Worm (Caenorhabditis elegans) whole organism, mixed stage, embryonic: ENCODE data around the gene 2L52.1.

Experiments
- M03D4.4 ChIP-seq: sonication (generic microtip); optimal IDR thresholded peaks from 2 replicates; lab custom pipeline; 2017; ENCODE audit warnings: mild to moderate bottlenecking, missing genetic modification characterization, missing compliant biosample characterization
- blmp-1 ChIP-seq: fragments of 150-350 bp; optimal IDR thresholded peaks from 2 replicates; lab custom pipeline; 2014; ENCODE audit warnings: missing biosample characterization, missing genetic modification characterization
- ces-1 ChIP-seq: fragments of 150-350 bp; optimal IDR thresholded peaks from 2 replicates; lab custom pipeline; 2014; ENCODE audit warnings: missing biosample characterization, missing genetic modification reagents, missing genetic modification characterization
- lin-13 ChIP-seq: fragments of 150-350 bp; optimal IDR thresholded peaks from 2 replicates; lab custom pipeline; 2014; ENCODE audit warnings: missing biosample characterization, missing genetic modification characterization
- mep-1 ChIP-seq: fragments of 150-350 bp; optimal IDR thresholded peaks from 2 replicates; lab custom pipeline; 2017; ENCODE audit warnings: missing biosample characterization, missing genetic modification reagents, missing genetic modification characterization, inconsistent platforms
- mls-2 ChIP-seq: sonication (generic microtip); optimal IDR thresholded peaks from 2 replicates; lab custom pipeline; 2016; ENCODE audit warnings: mild to moderate bottlenecking, missing genetic modification characterization, moderate library complexity, missing compliant biosample characterization
- pha-4 ChIP-seq: fragments of 150-350 bp; optimal IDR thresholded peaks from 2 replicates; lab custom pipeline; 2018; ENCODE audit warnings: missing biosample characterization, missing genetic modification reagents, missing genetic modification characterization
- snpc-4 ChIP-seq: fragments of 150-350 bp; optimal IDR thresholded peaks from 2 replicates; lab custom pipeline; 2014; ENCODE audit warnings: missing biosample characterization, missing genetic modification characterization
- tbx-8 ChIP-seq: fragments of 200-800 bp; sonication (Bioruptor generic); optimal IDR thresholded peaks from 2 replicates; lab custom pipeline; 2018; ENCODE audit warnings: mild to moderate bottlenecking, missing genetic modification characterization, moderate library complexity, missing compliant biosample characterization
- unc-39 ChIP-seq: fragments of 150-350 bp; optimal IDR thresholded peaks from 2 replicates; lab custom pipeline; 2014; ENCODE audit warnings: missing biosample characterization, missing genetic modification characterization
- unc-62 ChIP-seq: fragments of 150-350 bp; optimal IDR thresholded peaks from 2 replicates; lab custom pipeline; 2014; ENCODE audit warnings: missing biosample characterization, missing genetic modification reagents, missing genetic modification characterization
- zip-8 ChIP-seq: fragments of 150-350 bp; optimal IDR thresholded peaks from 2 replicates; lab custom pipeline; 2014; ENCODE audit warnings: missing biosample characterization, missing genetic modification characterization
- ztf-11 ChIP-seq: fragments of 150-350 bp; optimal IDR thresholded peaks from 2 replicates; lab custom pipeline; 2014; ENCODE audit warnings: missing biosample characterization, missing genetic modification characterization

- TF ChIP-seq mep-1 (tag; lab: Kevin White, UChicago) (no peak), mls-2 (no peak), M03D4.4 (tag; lab: Kevin White, UChicago) (no peak), ztf-11 (tag; lab: Kevin White, UChicago) (no peak), blmp-1 (tag; lab: Kevin White, UChicago) (no peak), unc-39 (tag; lab: Kevin White, UChicago) (no peak), tbx-8 (no peak), ces-1 (GFP tag; lab: Kevin White, UChicago) (no peak), zip-8 (no peak), snpc-4 (tag; lab: Kevin White, UChicago) (no peak), lin-13 (tag; lab: Kevin White, UChicago) (no peak), pha-4 (tag; lab: Kevin White, UChicago) (peak; percentile 23), unc-62 (GFP tag; lab: Kevin White, UChicago) (no peak)
These were observed 49.7 kb downstream of the 2L52.1 start, which contains the start of gene sptl-1 for ce11 chrII:51352-51751.
